Fruit fly (Drosophila melanogaster): ENCODE measurements around the gene PDCD-5.

Gene PDCD-5

dm6 chr3L:16190885-16191284 is 41.0 kb downstream of the PDCD-5 start (continued):
- TF ChIP-seq eg (GFP tag; IDR thresholded peaks at IDR 0.05) (peak; percentile 34; the same call in 1 of the 3 replicates), CG10669 (GFP tag; optimal IDR thresholded peaks at IDR 0.05) (peak; percentile 31), CG8632 (GFP tag; optimal IDR thresholded peaks at IDR 0.05) (no peak), CG3032 (tag; optimal IDR thresholded peaks at IDR 0.05) (peak; percentile 1), Eip78C (GFP tag) (peak; percentile 85)

- TF ChIP-seq svp (GFP tag) (peak; percentile 37), CG1621 (tag; optimal IDR thresholded peaks at IDR 0.05) (peak; percentile 33), Sox15 (GFP tag; optimal IDR thresholded peaks at IDR 0.05) (no peak), dsx (GFP tag; optimal IDR thresholded peaks at IDR 0.05; ENCODE audit: poor library complexity, severe bottlenecking) (peak; percentile 2), CG8632 (GFP tag; optimal IDR thresholded peaks at IDR 0.05) (no peak), CG10631 (GFP tag; optimal IDR thresholded peaks at IDR 0.05) (no peak), pdm3 (GFP tag; optimal IDR thresholded peaks at IDR 0.05) (no peak), cyc (GFP tag; optimal IDR thresholded peaks at IDR 0.05) (no peak), CG4318 (GFP tag; optimal IDR thresholded peaks at IDR 0.05) (no peak), fd85E (GFP tag; optimal IDR thresholded peaks at IDR 0.05) (no peak), CG7368 (GFP tag; optimal IDR thresholded peaks at IDR 0.05) (no peak), CG31627 (GFP tag; optimal IDR thresholded peaks at IDR 0.05) (no peak), Eip78C (GFP tag) (peak; percentile 51), CG10669 (GFP tag; optimal IDR thresholded peaks at IDR 0.05) (no peak), CG6854 (GFP tag; optimal IDR thresholded peaks at IDR 0.05) (peak; percentile 55)
Measured at dm6 chr3L:16189925-16190231, 42.0 kb downstream of the PDCD-5 start.

dm6 chr3L:16189058-16189924 is 42.5 kb downstream of the PDCD-5 start:
- TF ChIP-seq CG34406 (GFP tag; optimal IDR thresholded peaks at IDR 0.05), result peak; percentile 19
- TF ChIP-seq CG4318 (GFP tag; optimal IDR thresholded peaks at IDR 0.05), result peak; percentile 1
- TF ChIP-seq Met (GFP tag; optimal IDR thresholded peaks at IDR 0.05), result peak; percentile 56
- TF ChIP-seq CG10631 (GFP tag; optimal IDR thresholded peaks at IDR 0.05), result peak; percentile 64
- peak; percentile 79 for TF ChIP-seq svp (GFP tag)
- peak; percentile 1 for TF ChIP-seq CG31627 (GFP tag; optimal IDR thresholded peaks at IDR 0.05)
- TF ChIP-seq Lpt (GFP tag; optimal IDR thresholded peaks at IDR 0.05), result no peak
- peak; percentile 63 for TF ChIP-seq CG3032 (tag; optimal IDR thresholded peaks at IDR 0.05)
- peak; percentile 0 for TF ChIP-seq Smox (GFP tag; optimal IDR thresholded peaks at IDR 0.05)
- TF ChIP-seq CG6808 (GFP tag; optimal IDR thresholded peaks at IDR 0.05), result peak; percentile 64
- peak; percentile 15 for TF ChIP-seq CG7368 (GFP tag; optimal IDR thresholded peaks at IDR 0.05)
- TF ChIP-seq lz (GFP tag; optimal IDR thresholded peaks at IDR 0.05), result peak; percentile 36
- peak; percentile 42 for TF ChIP-seq CG32006 (GFP tag; optimal IDR thresholded peaks at IDR 0.05)
- peak; percentile 30 for TF ChIP-seq achi (GFP tag; optimal IDR thresholded peaks at IDR 0.05)
- peak; percentile 1 for TF ChIP-seq CG8319 (GFP tag; optimal IDR thresholded peaks at IDR 0.05)
- peak; percentile 42 for TF ChIP-seq CG3919 (GFP tag; optimal IDR thresholded peaks at IDR 0.05)
- no peak for TF ChIP-seq CG11902 (GFP tag; optimal IDR thresholded peaks at IDR 0.05)
- TF ChIP-seq ss (GFP tag; optimal IDR thresholded peaks at IDR 0.05), result peak; percentile 39 to 40
- no peak for TF ChIP-seq salr (GFP tag; optimal IDR thresholded peaks at IDR 0.05)
- TF ChIP-seq vri (GFP tag; optimal IDR thresholded peaks at IDR 0.05), result no peak
- no peak for TF ChIP-seq Sox15 (GFP tag; optimal IDR thresholded peaks at IDR 0.05)
- TF ChIP-seq esn (GFP tag; optimal IDR thresholded peaks at IDR 0.05), result peak; percentile 56
- TF ChIP-seq spab (GFP tag; optimal IDR thresholded peaks at IDR 0.05), result peak; percentile 67
- TF ChIP-seq Hr39 (GFP tag; optimal IDR thresholded peaks at IDR 0.05), result peak; percentile 9
- peak; percentile 18 for TF ChIP-seq CG6792 (GFP tag; optimal IDR thresholded peaks at IDR 0.05)
- no peak for TF ChIP-seq CG6854 (GFP tag; optimal IDR thresholded peaks at IDR 0.05)
- TF ChIP-seq Hr4 (GFP tag; optimal IDR thresholded peaks at IDR 0.05), result no peak
- TF ChIP-seq pdm3 (GFP tag; optimal IDR thresholded peaks at IDR 0.05), result peak; percentile 25
- TF ChIP-seq OdsH (GFP tag; optimal IDR thresholded peaks at IDR 0.05), result peak; percentile 47
- no peak for TF ChIP-seq Hr38 (GFP tag; optimal IDR thresholded peaks at IDR 0.05)
- TF ChIP-seq fd59A (GFP tag; optimal IDR thresholded peaks at IDR 0.05), result peak; percentile 3
- TF ChIP-seq topi (GFP tag; optimal IDR thresholded peaks at IDR 0.05), result peak; percentile 33
- TF ChIP-seq Eip78C (GFP tag), result peak; percentile 70
- peak; percentile 34 for TF ChIP-seq dsx (GFP tag; optimal IDR thresholded peaks at IDR 0.05; ENCODE audit: poor library complexity, severe bottlenecking)
- TF ChIP-seq Ets96B (tag; optimal IDR thresholded peaks at IDR 0.05), result peak; percentile 60
- peak; percentile 46 for TF ChIP-seq acj6 (GFP tag; optimal IDR thresholded peaks at IDR 0.05)

Measured in whole organism, prepupa.